Worm (Caenorhabditis elegans) whole organism, L1 larva: ENCODE results near the gene C07A4.3.

Experiments
- C16A3.4 ChIP-seq: fragments of 150-350 bp; optimal IDR thresholded peaks from 2 replicates; lab custom pipeline; 2014; ENCODE audit warnings: missing biosample characterization, missing genetic modification characterization
- F16B12.6 ChIP-seq: fragments of 150-350 bp; optimal IDR thresholded peaks from 2 replicates; lab custom pipeline; 2014; ENCODE audit warnings: missing biosample characterization, missing genetic modification characterization
- ama-1 ChIP-seq: fragments of 150-350 bp; optimal IDR thresholded peaks from 2 replicates; lab custom pipeline; 2014
- blmp-1 ChIP-seq: fragments of 150-350 bp; optimal IDR thresholded peaks from 2 replicates; lab custom pipeline; 2014; ENCODE audit warnings: missing biosample characterization, missing genetic modification characterization
- dsc-1 ChIP-seq: sonication (generic microtip); optimal IDR thresholded peaks from 2 replicates; lab custom pipeline; 2016; ENCODE audit warnings: mild to moderate bottlenecking, missing genetic modification characterization, missing compliant biosample characterization
- efl-1 ChIP-seq, 4 experiments: fragments of 150-350 bp; optimal IDR thresholded peaks in 3 of 4; peaks in 1 of 4; 1 replicate in 1 of 4; 2 replicates in 3 of 4; lab custom pipeline; 2014; ENCODE audit warnings: missing biosample characterization in 2 of 4, missing genetic modification characterization in 2 of 4, missing genetic modification reagents in 2 of 4
- egl-13 ChIP-seq: sonication (generic microtip); optimal IDR thresholded peaks from 2 replicates; lab custom pipeline; 2016; ENCODE audit warnings: missing genotype, missing genetic modification reagents, missing genetic modification characterization, missing compliant biosample characterization
- elt-2 ChIP-seq: sonication (generic microtip); optimal IDR thresholded peaks from 2 replicates; lab custom pipeline; 2016; ENCODE audit warnings: missing genetic modification characterization, mild to moderate bottlenecking, inconsistent platforms, missing compliant biosample characterization, missing genetic modification reagents
- elt-3 ChIP-seq, 6 experiments: fragments of 150-350 bp in 1 of 6; sonication (generic microtip); optimal IDR thresholded peaks; 2 replicates each; lab custom pipeline; 2017 to 2018; ENCODE audit warnings: missing biosample characterization in 6 of 6, missing genetic modification characterization in 6 of 6, inconsistent platforms in 1 of 6
- fkh-10 ChIP-seq: sonication (generic microtip); optimal IDR thresholded peaks from 2 replicates; lab custom pipeline; 2017; ENCODE audit warnings: missing biosample characterization, missing genetic modification reagents, missing genetic modification characterization
- fkh-4 ChIP-seq: sonication (generic microtip); optimal IDR thresholded peaks from 2 replicates; lab custom pipeline; 2016; ENCODE audit warnings: missing compliant biosample characterization, missing genetic modification characterization, borderline replicate concordance
- grh-1 ChIP-seq: fragments of 200-800 bp; sonication (Bioruptor generic); IDR thresholded peaks from 2 replicates; pipeline ENCODE4 v1.3.6; 2022; ENCODE audit warnings: missing genetic modification reagents, missing genetic modification characterization, missing compliant biosample characterization
- lin-14 ChIP-seq: fragments of 200-800 bp; sonication (Bioruptor generic); optimal IDR thresholded peaks from 2 replicates; lab custom pipeline; 2018; ENCODE audit warnings: mild to moderate bottlenecking, missing genetic modification characterization, moderate library complexity, missing compliant biosample characterization
- lin-35 ChIP-seq, 2 experiments: fragments of 150-350 bp; optimal IDR thresholded peaks; 2 replicates each; lab custom pipeline; 2014; ENCODE audit warnings: missing biosample characterization in 2 of 2, missing genetic modification characterization in 2 of 2, missing genetic modification reagents in 2 of 2
- lin-39 ChIP-seq: fragments of 150-350 bp; optimal IDR thresholded peaks from 2 replicates; lab custom pipeline; 2014; ENCODE audit warnings: missing biosample characterization, missing genetic modification reagents, missing genetic modification characterization
- lsy-2 ChIP-seq, 2 experiments: fragments of 150-350 bp; optimal IDR thresholded peaks; 2 replicates each; lab custom pipeline; 2014; ENCODE audit warnings: missing biosample characterization in 2 of 2, missing genetic modification characterization in 2 of 2
- mep-1 ChIP-seq: fragments of 150-350 bp; optimal IDR thresholded peaks from 2 replicates; lab custom pipeline; 2014; ENCODE audit warnings: missing biosample characterization, missing genetic modification characterization
- nhr-19 ChIP-seq: fragments of 200-800 bp; sonication (Bioruptor generic); conservative IDR thresholded peaks from 2 replicates; pipeline ENCODE4 v1.3.6; 2022; ENCODE audit warnings: missing genetic modification characterization, missing compliant biosample characterization
- nhr-20 ChIP-seq: sonication (generic microtip); optimal IDR thresholded peaks from 2 replicates; lab custom pipeline; 2016; ENCODE audit warnings: mild to moderate bottlenecking, missing genetic modification characterization, missing compliant biosample characterization
- nhr-28 ChIP-seq: fragments of 150-350 bp; optimal IDR thresholded peaks from 2 replicates; lab custom pipeline; 2014; ENCODE audit warnings: missing biosample characterization, missing genetic modification characterization
- nhr-47 ChIP-seq: sonication (generic microtip); optimal IDR thresholded peaks from 2 replicates; lab custom pipeline; 2016; ENCODE audit warnings: mild to moderate bottlenecking, missing genetic modification characterization, moderate library complexity, missing compliant biosample characterization
- nhr-71 ChIP-seq: sonication (generic microtip); optimal IDR thresholded peaks from 2 replicates; lab custom pipeline; 2016; ENCODE audit warnings: mild to moderate bottlenecking, missing genetic modification characterization, moderate library complexity, missing compliant biosample characterization
- nhr-76 ChIP-seq: sonication (generic microtip); optimal IDR thresholded peaks from 2 replicates; lab custom pipeline; 2017; ENCODE audit warnings: missing biosample characterization, missing genetic modification characterization
- nhr-85 ChIP-seq: sonication (generic microtip); peaks from one replicate; lab custom pipeline; 2016; ENCODE audit warnings: missing genetic modification characterization, inconsistent platforms, missing compliant biosample characterization
- nhr-90 ChIP-seq: sonication (generic microtip); optimal IDR thresholded peaks from 2 replicates; lab custom pipeline; 2016; ENCODE audit warnings: mild to moderate bottlenecking, missing genetic modification characterization, missing compliant biosample characterization; ENCODE audit not compliant: poor library complexity
- snu-23 ChIP-seq: sonication (generic microtip); optimal IDR thresholded peaks from 2 replicates; lab custom pipeline; 2016; ENCODE audit warnings: missing genetic modification characterization, missing compliant biosample characterization
- sptf-1 ChIP-seq: fragments of 150-350 bp; optimal IDR thresholded peaks from 2 replicates; lab custom pipeline; 2014; ENCODE audit warnings: missing biosample characterization, missing genetic modification characterization
- tbx-2 ChIP-seq: sonication (generic microtip); optimal IDR thresholded peaks from 2 replicates; lab custom pipeline; 2016; ENCODE audit warnings: missing genetic modification characterization, missing compliant biosample characterization
- unc-130 ChIP-seq: fragments of 150-350 bp; optimal IDR thresholded peaks from 2 replicates; lab custom pipeline; 2017; ENCODE audit warnings: missing biosample characterization, missing genetic modification characterization, inconsistent platforms
- unc-86 ChIP-seq: sonication (generic microtip); optimal IDR thresholded peaks from 2 replicates; lab custom pipeline; 2016; ENCODE audit warnings: missing genetic modification characterization, missing compliant biosample characterization
- unc-98 ChIP-seq: fragments of 200-800 bp; sonication (Bioruptor generic); IDR thresholded peaks from 2 replicates; pipeline ENCODE4 v1.3.6; 2022; ENCODE audit warnings: missing genetic modification characterization, missing compliant biosample characterization
- vab-15 ChIP-seq: sonication (generic microtip); optimal IDR thresholded peaks from 2 replicates; lab custom pipeline; 2017; ENCODE audit warnings: missing genotype, mild to moderate bottlenecking, missing genetic modification characterization, missing compliant biosample characterization
- xbp-1 ChIP-seq: sonication (generic microtip); optimal IDR thresholded peaks from 2 replicates; lab custom pipeline; 2016; ENCODE audit warnings: missing genetic modification characterization, missing compliant biosample characterization
- zip-4 ChIP-seq: fragments of 200-800 bp; sonication (Bioruptor generic); optimal IDR thresholded peaks from 2 replicates; lab custom pipeline; 2018; ENCODE audit warnings: mild to moderate bottlenecking, missing genetic modification characterization, moderate library complexity, missing compliant biosample characterization
- ztf-4 ChIP-seq: fragments of 150-350 bp; optimal IDR thresholded peaks from 2 replicates; lab custom pipeline; 2014; ENCODE audit warnings: missing biosample characterization, missing genetic modification characterization

C07A4.3 gene

DNA sequence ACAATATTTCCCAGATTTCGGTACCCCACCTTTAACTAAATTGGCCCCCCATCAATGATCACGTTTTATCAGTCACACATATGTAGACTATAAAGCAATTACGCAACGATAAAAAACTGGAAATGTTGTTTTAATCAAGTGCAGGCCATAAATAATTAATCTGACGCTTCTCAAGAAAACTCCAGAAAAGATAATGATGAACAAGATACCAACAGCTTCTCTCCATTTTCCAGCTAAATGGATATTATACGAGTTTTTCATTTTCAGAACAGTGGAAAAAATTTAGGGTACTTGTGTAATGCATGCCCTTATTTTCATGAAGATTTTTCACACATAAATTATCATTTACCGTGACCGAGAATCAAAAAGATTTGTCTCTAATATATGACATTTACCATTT is 41.6 kb downstream of the C07A4.3 start (continued):
- TF ChIP-seq F16B12.6, result no peak
- TF ChIP-seq lsy-2 (tag; optimal IDR thresholded peaks at IDR 0.05; lab: Kevin White, UChicago), result no peak
- no peak for TF ChIP-seq C16A3.4 (tag; lab: Kevin White, UChicago)
- no peak for TF ChIP-seq unc-98 (GFP tag; lab: Robert Waterston, UW)
- TF ChIP-seq fkh-4 (tag; lab: Kevin White, UChicago), result no peak
- TF ChIP-seq, all 84 proteins: peak for 5

DNA sequence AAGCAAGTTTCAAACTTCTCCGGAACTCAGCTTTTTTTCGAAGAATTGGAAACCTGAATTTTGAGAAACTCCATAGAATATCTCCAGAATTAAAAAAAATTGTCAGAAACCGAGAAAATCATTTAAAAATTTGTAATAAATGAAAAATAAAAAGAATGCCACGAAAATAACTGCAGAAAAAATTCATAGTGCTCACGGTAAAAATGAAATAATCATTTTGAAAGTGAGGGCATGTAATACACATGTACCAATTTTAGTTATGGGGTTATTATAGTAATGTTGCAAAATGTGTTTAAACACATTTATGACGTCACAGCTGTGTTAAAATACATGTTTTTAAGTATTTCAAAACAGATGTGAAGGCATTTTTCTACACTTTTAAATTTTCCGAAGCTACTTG is 42.1 kb downstream of the C07A4.3 start:
- TF ChIP-seq ama-1 (peak; percentile 12), lin-39 (no peak), nhr-28 (tag; lab: Kevin White, UChicago) (no peak), nhr-76 (tag; lab: Kevin White, UChicago) (no peak), efl-1 (optimal IDR thresholded peaks at IDR 0.05; lab: Kevin White, UChicago) (no peak), efl-1 (GFP tag; optimal IDR thresholded peaks at IDR 0.05 in 1 of 2; lab: Kevin White, UChicago) (no peak), lsy-2 (tag; optimal IDR thresholded peaks at IDR 0.05; lab: Kevin White, UChicago) (no peak), zip-4 (GFP tag; lab: Kevin White, UChicago) (no peak), dsc-1 (tag; lab: Kevin White, UChicago) (peak; percentile 21), xbp-1 (tag; lab: Kevin White, UChicago) (no peak), ztf-4 (peak; percentile 52), elt-2 (tag; lab: Kevin White, UChicago) (peak; percentile 15), fkh-4 (tag; lab: Kevin White, UChicago) (no peak), sptf-1 (tag; lab: Kevin White, UChicago) (no peak), mep-1 (tag; lab: Kevin White, UChicago) (no peak)

DNA sequence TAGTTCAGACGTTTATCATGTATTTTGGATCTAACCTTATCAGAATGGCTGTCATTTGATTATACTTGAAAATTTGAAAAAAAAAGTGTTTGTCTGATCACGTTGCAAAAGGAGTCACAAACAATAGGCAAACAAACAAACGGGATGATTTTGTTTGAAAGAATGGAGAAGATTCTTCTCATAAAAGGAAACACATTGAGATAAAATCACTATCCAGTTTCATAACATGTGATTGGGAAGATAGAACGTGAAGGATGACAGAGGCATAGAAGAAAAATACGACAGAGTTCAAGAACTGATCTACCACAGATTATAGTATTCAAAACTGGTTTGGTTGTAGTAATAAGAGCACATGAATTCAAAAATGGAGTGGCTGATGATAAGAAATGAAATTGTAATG is 44.0 kb downstream of the C07A4.3 start, which contains the start of gene F44A6.5:
F44A6.5 (minus strand) TSS at position 151 of the 400 bp plus-strand sequence.
- TF ChIP-seq nhr-47 (tag; lab: Kevin White, UChicago) (peak; percentile 23), elt-3 (tag; optimal IDR thresholded peaks at IDR 0.05; lab: Kevin White, UChicago) (peak in 2 of 6 experiments; percentile 50 to 62), efl-1 (optimal IDR thresholded peaks at IDR 0.05; lab: Kevin White, UChicago) (no peak), efl-1 (GFP tag; optimal IDR thresholded peaks at IDR 0.05 in 1 of 2; lab: Kevin White, UChicago) (peak in 1 of 2 experiments; percentile 82), nhr-71 (tag; lab: Kevin White, UChicago) (peak; percentile 79), nhr-90 (tag; lab: Kevin White, UChicago) (peak; percentile 71), lsy-2 (tag; optimal IDR thresholded peaks at IDR 0.05; lab: Kevin White, UChicago) (peak in 1 of 2 experiments; percentile 17), blmp-1 (tag; lab: Kevin White, UChicago) (peak; percentile 40), ztf-4 (peak; percentile 64), nhr-20 (tag; lab: Kevin White, UChicago) (peak; percentile 81), unc-86 (no peak), vab-15 (tag; lab: Kevin White, UChicago) (no peak), mep-1 (tag; lab: Kevin White, UChicago) (peak; percentile 18), egl-13 (tag; lab: Kevin White, UChicago) (no peak), tbx-2 (tag; lab: Kevin White, UChicago) (peak; percentile 24), snu-23 (GFP tag; lab: Kevin White, UChicago) (peak; percentile 60), nhr-19 (GFP tag; lab: Robert Waterston, UW) (peak; percentile 38; the same call in 1 of the 2 replicates), grh-1 (GFP tag; lab: Robert Waterston, UW) (peak; percentile 75), elt-2 (tag; lab: Kevin White, UChicago) (peak; percentile 79), zip-4 (GFP tag; lab: Kevin White, UChicago) (no peak), lin-35 (GFP tag; optimal IDR thresholded peaks at IDR 0.05; lab: Kevin White, UChicago) (peak in 1 of 2 experiments; percentile 34), nhr-85 (peak; percentile 91), lin-14 (GFP tag; lab: Kevin White, UChicago) (peak; percentile 63), fkh-10 (GFP tag; lab: Kevin White, UChicago) (no peak), unc-130 (tag; lab: Kevin White, UChicago) (peak; percentile 27)
